Fruit fly (Drosophila melanogaster) whole organism, embryonic: Measurements from ENCODE around the gene Jhbp11.
A peak's percentile ranks its signal among the peaks of the same experiment; 100 is the strongest.

Experiments
- Asciz ChIP-seq: fragments of 200-800 bp; sonication (Bioruptor generic); optimal IDR thresholded peaks from 2 replicates; lab custom pipeline; 2017; ENCODE audit warnings: missing biosample characterization, mild to moderate bottlenecking, missing genetic modification characterization, missing genetic modification reagents
- Bgb ChIP-seq: fragments of 200-800 bp; sonication (Bioruptor generic); IDR thresholded peaks from 2 replicates; pipeline ENCODE4 v1.3.6; 2022; ENCODE audit warnings: missing biosample characterization, missing genetic modification characterization; ENCODE audit not compliant: partially characterized antibody
- CG10147 ChIP-seq: fragments of 200-800 bp; sonication (Bioruptor generic); optimal IDR thresholded peaks from 2 replicates; lab custom pipeline; 2019; ENCODE audit warnings: missing biosample characterization, mild to moderate bottlenecking, missing genetic modification characterization, moderate library complexity
- CG10274 ChIP-seq: fragments of 200-800 bp; sonication (Bioruptor generic); optimal IDR thresholded peaks from 3 replicates; lab custom pipeline; 2017; ENCODE audit warnings: missing biosample characterization, mild to moderate bottlenecking, missing genetic modification characterization
- CG11696 ChIP-seq: fragments of 200-800 bp; sonication (Bioruptor generic); IDR thresholded peaks from 2 replicates; pipeline ENCODE4 v1.3.6; 2022; ENCODE audit warnings: missing biosample characterization, missing genetic modification characterization
- CG13287 ChIP-seq: fragments of 200-800 bp; sonication (Bioruptor generic); IDR thresholded peaks from 2 replicates; pipeline ENCODE4 v1.3.6; 2022; ENCODE audit warnings: missing biosample characterization, missing genetic modification characterization; ENCODE audit not compliant: partially characterized antibody
- CG1602 ChIP-seq: fragments of 200-800 bp; sonication (Bioruptor generic); optimal IDR thresholded peaks from 3 replicates; lab custom pipeline; 2016; ENCODE audit warnings: missing biosample characterization, missing genetic modification characterization
- CG18599 ChIP-seq: fragments of 200-800 bp; sonication (Bioruptor generic); optimal IDR thresholded peaks from 3 replicates; lab custom pipeline; 2017; ENCODE audit warnings: missing biosample characterization, missing genetic modification characterization, mild to moderate bottlenecking, moderate library complexity, missing genetic modification reagents
- CG18619 ChIP-seq: fragments of 200-800 bp; sonication (Bioruptor generic); optimal IDR thresholded peaks from 3 replicates; lab custom pipeline; 2017; ENCODE audit warnings: missing biosample characterization, mild to moderate bottlenecking, missing genetic modification characterization
- CG2116 ChIP-seq: fragments of 200-800 bp; sonication (Bioruptor generic); optimal IDR thresholded peaks from 3 replicates; lab custom pipeline; 2018; ENCODE audit warnings: missing biosample characterization, mild to moderate bottlenecking, missing genetic modification characterization
- CG2202 ChIP-seq: fragments of 200-800 bp; sonication (Bioruptor generic); optimal IDR thresholded peaks from 2 replicates; lab custom pipeline; 2018; ENCODE audit warnings: missing biosample characterization, mild to moderate bottlenecking, missing genetic modification characterization
- CG6683 ChIP-seq: fragments of 200-800 bp; sonication (Bioruptor generic); optimal IDR thresholded peaks from 2 replicates; lab custom pipeline; 2017; ENCODE audit warnings: missing biosample characterization, mild to moderate bottlenecking, missing genetic modification characterization, missing genetic modification reagents
- CG7271 ChIP-seq: fragments of 200-800 bp; sonication (Bioruptor generic); optimal IDR thresholded peaks from 2 replicates; lab custom pipeline; 2018; ENCODE audit warnings: missing biosample characterization, mild to moderate bottlenecking, missing genetic modification characterization, moderate library complexity
- CG8281 ChIP-seq: fragments of 200-800 bp; sonication (Bioruptor generic); optimal IDR thresholded peaks from 2 replicates; lab custom pipeline; 2018; ENCODE audit warnings: missing biosample characterization, mild to moderate bottlenecking, missing genetic modification characterization, moderate library complexity
- CTCF ChIP-seq: fragments of 200-800 bp; sonication (Bioruptor generic); optimal IDR thresholded peaks from 2 replicates; lab custom pipeline; 2017; ENCODE audit warnings: missing biosample characterization, mild to moderate bottlenecking, missing genetic modification characterization, moderate library complexity
- Dad ChIP-seq: fragments of 200-800 bp; sonication (Bioruptor generic); optimal IDR thresholded peaks from 3 replicates; lab custom pipeline; 2016; ENCODE audit warnings: missing biosample characterization, missing genetic modification characterization
- Drgx ChIP-seq: fragments of 200-800 bp; sonication (Bioruptor generic); IDR thresholded peaks from 2 replicates; pipeline ENCODE4 v1.3.6; 2022; ENCODE audit warnings: missing biosample characterization, missing genetic modification characterization
- Eip74EF ChIP-seq, 2 experiments: fragments of 200-800 bp in 1 of 2; fragments of >200 bp in 1 of 2; sonication (Bioruptor generic) in 1 of 2; optimal IDR thresholded peaks; 2 replicates each; lab custom pipeline; 2017 to 2019; ENCODE audit warnings: missing biosample characterization in 2 of 2, missing genetic modification characterization in 2 of 2, mild to moderate bottlenecking in 1 of 2, moderate library complexity in 1 of 2
- Elba2 ChIP-seq: fragments of 200-800 bp; sonication (Bioruptor generic); optimal IDR thresholded peaks from 3 replicates; lab custom pipeline; 2016; ENCODE audit warnings: missing biosample characterization, missing genetic modification characterization
- Hey ChIP-seq: fragments of 200-800 bp; sonication (Bioruptor generic); optimal IDR thresholded peaks from 3 replicates; lab custom pipeline; 2018; ENCODE audit warnings: missing biosample characterization, mild to moderate bottlenecking, missing genetic modification characterization
- HmgZ ChIP-seq: fragments of 200-800 bp; sonication (Bioruptor generic); optimal IDR thresholded peaks from 2 replicates; lab custom pipeline; 2018; ENCODE audit warnings: missing biosample characterization, mild to moderate bottlenecking, missing genetic modification characterization
- Hmr ChIP-seq: fragments of 200-800 bp; sonication (Bioruptor generic); optimal IDR thresholded peaks from 3 replicates; lab custom pipeline; 2017; ENCODE audit warnings: mild to moderate bottlenecking, missing biosample characterization, missing genetic modification reagents, missing genetic modification characterization
- Lhr ChIP-seq: fragments of 200-800 bp; sonication (Bioruptor generic); optimal IDR thresholded peaks from 3 replicates; lab custom pipeline; 2017; ENCODE audit warnings: mild to moderate bottlenecking, missing biosample characterization, missing genetic modification reagents, missing genetic modification characterization
- Med ChIP-seq: fragments of 200-800 bp; sonication (Bioruptor generic); peaks from one replicate; lab custom pipeline; 2016; ENCODE audit warnings: missing biosample characterization, missing genetic modification characterization, mild to moderate bottlenecking, inconsistent platforms, moderate library complexity
- Mes4 ChIP-seq: fragments of 200-800 bp; sonication (Bioruptor generic); optimal IDR thresholded peaks from 2 replicates; lab custom pipeline; 2016; ENCODE audit warnings: missing biosample characterization, missing genetic modification characterization
- Pdp1 ChIP-seq, 2 experiments: fragments of 200-800 bp; sonication (Bioruptor generic); optimal IDR thresholded peaks; 3 replicates each; lab custom pipeline; 2016; ENCODE audit warnings: missing biosample characterization in 2 of 2, missing genetic modification characterization in 2 of 2, mild to moderate bottlenecking in 1 of 2, moderate library complexity in 1 of 2
- Sox102F ChIP-seq: fragments of 200-800 bp; sonication (Bioruptor generic); optimal IDR thresholded peaks from 2 replicates; lab custom pipeline; 2018; ENCODE audit warnings: missing biosample characterization, mild to moderate bottlenecking, missing genetic modification characterization, moderate library complexity
- TFAM ChIP-seq: fragments of 200-800 bp; sonication (Bioruptor generic); optimal IDR thresholded peaks from 2 replicates; lab custom pipeline; 2017; ENCODE audit warnings: missing biosample characterization, missing genetic modification characterization, inconsistent platforms
- bigmax ChIP-seq: fragments of 200-800 bp; sonication (Bioruptor generic); optimal IDR thresholded peaks from 2 replicates; lab custom pipeline; 2018; ENCODE audit warnings: missing biosample characterization, mild to moderate bottlenecking, missing genetic modification characterization
- cg ChIP-seq: fragments of 200-800 bp; sonication (Bioruptor generic); optimal IDR thresholded peaks from 3 replicates; lab custom pipeline; 2019; ENCODE audit warnings: missing biosample characterization, mild to moderate bottlenecking, missing genetic modification characterization, moderate library complexity
- cwo ChIP-seq: fragments of 200-800 bp; sonication (Bioruptor generic); optimal IDR thresholded peaks from 3 replicates; lab custom pipeline; 2017; ENCODE audit warnings: missing biosample characterization, missing genetic modification characterization, mild to moderate bottlenecking, moderate library complexity, missing genetic modification reagents
- lola ChIP-seq, 3 experiments: fragments of >200 bp in 2 of 3; fragments of 200-800 bp in 1 of 3; sonication (Bioruptor generic) in 1 of 3; optimal IDR thresholded peaks; 2 replicates each; lab custom pipeline; 2017 to 2019; ENCODE audit warnings: missing biosample characterization in 3 of 3, missing genetic modification characterization in 3 of 3, mild to moderate bottlenecking in 1 of 3, moderate library complexity in 1 of 3
- pan ChIP-seq, 4 experiments: fragments of >200 bp in 3 of 4; fragments of 200-800 bp in 1 of 4; sonication (Bioruptor generic) in 1 of 4; optimal IDR thresholded peaks in 3 of 4; IDR thresholded peaks in 1 of 4; 2 replicates each; pipeline versions ENCODE4 v1.3.6 to Lab custom; 2017 to 2022; ENCODE audit warnings: missing biosample characterization in 2 of 4, missing genetic modification characterization in 2 of 4, mixed read lengths in 1 of 4
- pnt ChIP-seq: fragments of 200-800 bp; sonication (Bioruptor generic); optimal IDR thresholded peaks from 3 replicates; lab custom pipeline; 2016; ENCODE audit warnings: missing biosample characterization, missing genetic modification characterization
- pzg ChIP-seq: fragments of 200-800 bp; sonication (Bioruptor generic); optimal IDR thresholded peaks from 3 replicates; lab custom pipeline; 2018; ENCODE audit warnings: missing biosample characterization, mild to moderate bottlenecking, missing genetic modification characterization, moderate library complexity
- salm ChIP-seq: fragments of 200-800 bp; sonication (Bioruptor generic); optimal IDR thresholded peaks from 2 replicates; lab custom pipeline; 2018; ENCODE audit warnings: missing biosample characterization, mild to moderate bottlenecking, missing genetic modification characterization
- sc ChIP-seq, 3 experiments: fragments of >200 bp in 2 of 3; fragments of 200-800 bp in 1 of 3; sonication (Bioruptor generic) in 1 of 3; optimal IDR thresholded peaks; 2 replicates in 2 of 3; 3 replicates in 1 of 3; lab custom pipeline; 2017; ENCODE audit warnings: mild to moderate bottlenecking in 1 of 3, missing biosample characterization in 1 of 3, missing genetic modification characterization in 1 of 3, missing genetic modification reagents in 1 of 3
- sqz ChIP-seq: fragments of 200-800 bp; sonication (Bioruptor generic); optimal IDR thresholded peaks from 3 replicates; lab custom pipeline; 2018; ENCODE audit warnings: missing biosample characterization, mild to moderate bottlenecking, missing genetic modification characterization
- toy ChIP-seq: fragments of 200-800 bp; sonication (Bioruptor generic); IDR thresholded peaks from 2 replicates; pipeline ENCODE4 v1.3.6; 2022; ENCODE audit warnings: missing biosample characterization, missing genetic modification characterization
- wek ChIP-seq: fragments of 200-800 bp; sonication (Bioruptor generic); optimal IDR thresholded peaks from 3 replicates; lab custom pipeline; 2018; ENCODE audit warnings: missing biosample characterization, mild to moderate bottlenecking, missing genetic modification characterization, moderate library complexity

The Jhbp11 gene

dm6 chr3R:27137914-27138323 is 36.9 kb downstream of the Jhbp11 start (continued):
- TF ChIP-seq sc (optimal IDR thresholded peaks at IDR 0.05; lab: Kevin White, UChicago) (no peak), sc (GFP tag; optimal IDR thresholded peaks at IDR 0.05; lab: Kevin White, UChicago) (peak; percentile 60), pzg (GFP tag; lab: Kevin White, UChicago) (no peak), CG2116 (GFP tag; lab: Kevin White, UChicago) (peak; percentile 2), wek (GFP tag; lab: Kevin White, UChicago) (peak; percentile 53), Sox102F (GFP tag; lab: Kevin White, UChicago) (peak; percentile 45), Bgb (GFP tag; lab: Robert Waterston, UW) (no peak), Pdp1 (GFP tag; optimal IDR thresholded peaks at IDR 0.05; lab: Kevin White, UChicago) (no peak), CG1602 (peak; percentile 16), Hey (peak; percentile 1), cg (GFP tag; lab: Kevin White, UChicago) (peak; percentile 80), CG6683 (GFP tag; lab: Kevin White, UChicago) (peak; percentile 10), lola (GFP tag; optimal IDR thresholded peaks at IDR 0.05; lab: Kevin White, UChicago) (peak in 1 of 3 experiments; percentile 31), Eip74EF (GFP tag; optimal IDR thresholded peaks at IDR 0.05; lab: Kevin White, UChicago) (peak in 1 of 2 experiments; percentile 52), Dad (no peak), Drgx (GFP tag; lab: Robert Waterston, UW) (peak; percentile 26; the same call in 1 of the 2 replicates), Med (GFP tag; lab: Kevin White, UChicago) (peak; percentile 80), sqz (GFP tag; lab: Kevin White, UChicago) (peak; percentile 56), CG8281 (tag; lab: Kevin White, UChicago) (peak; percentile 21), CG10147 (no peak), bigmax (GFP tag; lab: Kevin White, UChicago) (peak; percentile 23), CG18619 (GFP tag; lab: Kevin White, UChicago) (peak; percentile 27), cwo (peak; percentile 2), Lhr (GFP tag; lab: Kevin White, UChicago) (peak; percentile 23), Elba2 (GFP tag; lab: Kevin White, UChicago) (no peak), HmgZ (tag; lab: Kevin White, UChicago) (no peak), Asciz (peak; percentile 81), CG2202 (tag; lab: Kevin White, UChicago) (peak; percentile 34), salm (tag; lab: Kevin White, UChicago) (peak; percentile 48), CG11696 (GFP tag; lab: Robert Waterston, UW) (no peak), TFAM (GFP tag; lab: Kevin White, UChicago) (peak; percentile 10), Hmr (GFP tag; lab: Kevin White, UChicago) (peak; percentile 24), CTCF (GFP tag; lab: Kevin White, UChicago) (peak; percentile 9), CG10274 (no peak), Mes4 (GFP tag; lab: Kevin White, UChicago) (peak; percentile 60), CG18599 (GFP tag; lab: Kevin White, UChicago) (peak; percentile 35), CG7271 (tag; lab: Kevin White, UChicago) (peak; percentile 11)

- no peak for TF ChIP-seq CG13287 (GFP tag; lab: Robert Waterston, UW)
- TF ChIP-seq Dad = no peak
- no peak for TF ChIP-seq toy
- TF ChIP-seq pnt (GFP tag; lab: Kevin White, UChicago) = no peak
- no peak for TF ChIP-seq pan (optimal IDR thresholded peaks at IDR 0.05; lab: Kevin White, UChicago)
- no peak for TF ChIP-seq pan (GFP tag; optimal IDR thresholded peaks at IDR 0.05 in 1 of 2, IDR thresholded peaks at IDR 0.05 in 1 of 2)
These were observed 37.7 kb downstream of the Jhbp11 start for dm6 chr3R:27138700-27139099.
